Worm (Caenorhabditis elegans): ENCODE measurements around the gene ceh-30.

The ceh-30 gene

ce11 chrX:3102817-3103216 is 39.4 kb downstream of the ceh-30 start:
- peak; percentile 61; the same call in 1 of the 2 replicates for TF ChIP-seq flt-1 (GFP tag; IDR thresholded peaks at IDR 0.05)
- TF ChIP-seq ztf-29 (GFP tag; IDR thresholded peaks at IDR 0.05) = no peak
- TF ChIP-seq ztf-23 (GFP tag; IDR thresholded peaks at IDR 0.05) = peak; percentile 40; the same call in 1 of the 2 replicates
- peak; percentile 77 for TF ChIP-seq T22C8.4 (GFP tag; IDR thresholded peaks at IDR 0.05)

ce11 chrX:3106137-3106536 is 42.8 kb downstream of the ceh-30 start, which contains the start of gene K10B3.5:
TSS of gene K10B3.5 (minus strand) at chrX:3106479.
- TF ChIP-seq T22C8.4 (GFP tag; IDR thresholded peaks at IDR 0.05) (no peak), ref-1 (GFP tag; conservative IDR thresholded peaks at IDR 0.05) (no peak), flt-1 (GFP tag; IDR thresholded peaks at IDR 0.05) (0 out of 2 replicates have a peak, but pooled peaks have one; percentile 25), cog-1 (tag; optimal IDR thresholded peaks at IDR 0.05) (no peak)

ce11 chrX:3108603-3109002 is 45.2 kb downstream of the ceh-30 start:
- TF ChIP-seq med-1 (GFP tag; optimal IDR thresholded peaks at IDR 0.05; ENCODE audit: insufficient read depth) = no peak
- no peak for TF ChIP-seq T22C8.4 (GFP tag; IDR thresholded peaks at IDR 0.05)
- TF ChIP-seq ztf-29 (GFP tag; IDR thresholded peaks at IDR 0.05) = no peak
- TF ChIP-seq flt-1 (GFP tag; IDR thresholded peaks at IDR 0.05) = no peak
- TF ChIP-seq ref-1 (GFP tag; conservative IDR thresholded peaks at IDR 0.05) = no peak
- no peak for TF ChIP-seq ztf-23 (GFP tag; IDR thresholded peaks at IDR 0.05)
- TF ChIP-seq tab-1 (GFP tag; IDR thresholded peaks at IDR 0.05) = no peak
- TF ChIP-seq klf-2 (GFP tag; conservative IDR thresholded peaks at IDR 0.05) = no peak
- TF ChIP-seq cog-1 (tag; optimal IDR thresholded peaks at IDR 0.05) = no peak

ce11 chrX:3110576-3110975 is 47.2 kb downstream of the ceh-30 start, which contains the start of gene gpcp-1:
TSS of gene gpcp-1 (minus strand) at chrX:3110628.
- TF ChIP-seq tab-1 (GFP tag; IDR thresholded peaks at IDR 0.05) (no peak), cog-1 (tag; optimal IDR thresholded peaks at IDR 0.05) (no peak), T22C8.4 (GFP tag; IDR thresholded peaks at IDR 0.05) (no peak), flt-1 (GFP tag; IDR thresholded peaks at IDR 0.05) (no peak), med-1 (GFP tag; optimal IDR thresholded peaks at IDR 0.05; ENCODE audit: insufficient read depth) (no peak)

- TF ChIP-seq ztf-23 (GFP tag; IDR thresholded peaks at IDR 0.05) = no peak
- no peak for TF ChIP-seq T22C8.4 (GFP tag; IDR thresholded peaks at IDR 0.05)
- TF ChIP-seq flt-1 (GFP tag; IDR thresholded peaks at IDR 0.05) = no peak
- no peak for TF ChIP-seq tab-1 (GFP tag; IDR thresholded peaks at IDR 0.05)
- no peak for TF ChIP-seq ztf-29 (GFP tag; IDR thresholded peaks at IDR 0.05)
- TF ChIP-seq klf-2 (GFP tag; conservative IDR thresholded peaks at IDR 0.05) = no peak
- no peak for TF ChIP-seq cog-1 (tag; optimal IDR thresholded peaks at IDR 0.05)
- TF ChIP-seq med-1 (GFP tag; optimal IDR thresholded peaks at IDR 0.05; ENCODE audit: insufficient read depth) = no peak
- no peak for TF ChIP-seq ref-1 (GFP tag; conservative IDR thresholded peaks at IDR 0.05)
Observed at ce11 chrX:3111066-3111465, 47.7 kb downstream of the ceh-30 start.

ce11 chrX:3111687-3112086 is 48.3 kb downstream of the ceh-30 start:
- no peak for TF ChIP-seq tab-1 (GFP tag; IDR thresholded peaks at IDR 0.05)
- no peak for TF ChIP-seq klf-2 (GFP tag; conservative IDR thresholded peaks at IDR 0.05)
- TF ChIP-seq ztf-23 (GFP tag; IDR thresholded peaks at IDR 0.05) = no peak
- no peak for TF ChIP-seq cog-1 (tag; optimal IDR thresholded peaks at IDR 0.05)
- no peak for TF ChIP-seq flt-1 (GFP tag; IDR thresholded peaks at IDR 0.05)
- TF ChIP-seq med-1 (GFP tag; optimal IDR thresholded peaks at IDR 0.05; ENCODE audit: insufficient read depth) = no peak
- no peak for TF ChIP-seq ztf-29 (GFP tag; IDR thresholded peaks at IDR 0.05)
- TF ChIP-seq ref-1 (GFP tag; conservative IDR thresholded peaks at IDR 0.05) = no peak
- TF ChIP-seq T22C8.4 (GFP tag; IDR thresholded peaks at IDR 0.05) = no peak

ce11 chrX:3112946-3113427 is 49.6 kb downstream of the ceh-30 start, which contains the start of gene gpd-3:
TSS of gene gpd-3 (minus strand) at chrX:3113341.
- TF ChIP-seq klf-2 (GFP tag; conservative IDR thresholded peaks at IDR 0.05) = no peak

- TF ChIP-seq med-1 (GFP tag; optimal IDR thresholded peaks at IDR 0.05; ENCODE audit: insufficient read depth) = no peak
- no peak for TF ChIP-seq T22C8.4 (GFP tag; IDR thresholded peaks at IDR 0.05)
- TF ChIP-seq tab-1 (GFP tag; IDR thresholded peaks at IDR 0.05) = no peak
- TF ChIP-seq klf-2 (GFP tag; conservative IDR thresholded peaks at IDR 0.05) = no peak
- no peak for TF ChIP-seq cog-1 (tag; optimal IDR thresholded peaks at IDR 0.05)
Observed at ce11 chrX:3114306-3115133, 51.1 kb downstream of the ceh-30 start, which contains the start of gene gpd-2. TSS of gene gpd-2 (minus strand) at chrX:3114689.

All from whole organism, midembryonic.